Worm (Caenorhabditis elegans) whole organism, mixed stage, embryonic: Measurements from ENCODE around the gene C54E10.6.

Source experiments
- elt-3 ChIP-seq: fragments of 150-350 bp; optimal IDR thresholded peaks from 2 replicates; lab custom pipeline; 2014; ENCODE audit warnings: missing biosample characterization, missing genetic modification characterization
- nhr-76 ChIP-seq: sonication (generic microtip); optimal IDR thresholded peaks from 2 replicates; lab custom pipeline; 2017; ENCODE audit warnings: missing biosample characterization, missing genetic modification characterization

DNA sequence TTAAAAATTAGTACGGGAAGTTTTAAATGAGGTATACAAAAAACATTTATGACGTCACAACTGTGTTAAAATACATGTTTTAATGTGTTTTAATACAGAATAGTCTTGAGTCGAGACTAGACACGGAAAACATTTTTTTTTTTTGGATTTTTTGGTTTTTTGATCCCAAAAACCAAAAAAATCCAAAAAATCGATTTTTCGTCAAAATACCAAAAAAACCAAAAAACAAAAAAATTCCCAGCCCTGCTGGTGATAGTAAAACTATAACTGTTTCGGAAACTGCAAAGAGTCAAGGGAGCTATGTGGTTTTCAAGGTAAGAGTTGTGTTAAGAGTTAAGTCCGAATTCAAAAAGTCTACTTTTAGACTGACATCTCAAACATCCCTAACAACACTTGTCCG is 47.5 kb downstream of the C54E10.6 start, which contains the start of gene F11D11.4:
- TF ChIP-seq nhr-76 (tag; lab: Kevin White, UChicago), result no peak
- TF ChIP-seq elt-3 (tag; lab: Kevin White, UChicago), result no peak
